Fruit fly (Drosophila melanogaster): ENCODE data around the gene CG42266.
A peak's percentile ranks its signal among the peaks of the same experiment; 100 is the strongest.

The CG42266 gene

dm6 chr2L:16350742-16351568 is 10.8 kb upstream of the CG42266 start (continued):
- TF ChIP-seq CG30431 (GFP tag; optimal IDR thresholded peaks at IDR 0.05), result peak; percentile 97
- peak; percentile 74 for TF ChIP-seq Dip2 (GFP tag; IDR thresholded peaks at IDR 0.05)
- TF ChIP-seq Meics (GFP tag; optimal IDR thresholded peaks at IDR 0.05), result peak; percentile 99
- peak; percentile 97 for TF ChIP-seq Hmx (GFP tag; optimal IDR thresholded peaks at IDR 0.05)
- TF ChIP-seq Dref (GFP tag; IDR thresholded peaks at IDR 0.05), result peak; percentile 36; the same call in 1 of the 2 replicates
- TF ChIP-seq jing (GFP tag; optimal IDR thresholded peaks at IDR 0.05), result peak; percentile 97
- TF ChIP-seq sr (GFP tag; IDR thresholded peaks at IDR 0.05), result peak; percentile 93
- peak; percentile 89 for TF ChIP-seq CG3163 (GFP tag; optimal IDR thresholded peaks at IDR 0.05)
- peak; percentile 95 for TF ChIP-seq CG8089 (GFP tag; optimal IDR thresholded peaks at IDR 0.05)
- TF ChIP-seq Six4 (GFP tag; optimal IDR thresholded peaks at IDR 0.05), result peak; percentile 98
- TF ChIP-seq crol (GFP tag; IDR thresholded peaks at IDR 0.05), result peak; percentile 87
- peak; percentile 97 for TF ChIP-seq dimm (GFP tag; IDR thresholded peaks at IDR 0.05)
- TF ChIP-seq CG2889 (GFP tag; IDR thresholded peaks at IDR 0.05), result peak; percentile 98
- peak; percentile 68 for TF ChIP-seq bigmax (GFP tag; optimal IDR thresholded peaks at IDR 0.05)
- TF ChIP-seq inv (GFP tag; IDR thresholded peaks at IDR 0.05; ENCODE audit: partially characterized antibody), result no peak
- TF ChIP-seq CG10654 (GFP tag; optimal IDR thresholded peaks at IDR 0.05), result peak; percentile 97
- peak; percentile 98 for TF ChIP-seq CG6683 (GFP tag; optimal IDR thresholded peaks at IDR 0.05)
- TF ChIP-seq pfk (GFP tag; optimal IDR thresholded peaks at IDR 0.05), result peak; percentile 55
- TF ChIP-seq Dfd (GFP tag; optimal IDR thresholded peaks at IDR 0.05), result peak in 1 of 2 experiments; percentile 75
- TF ChIP-seq CG9876 (GFP tag; optimal IDR thresholded peaks at IDR 0.05), result peak; percentile 93
- TF ChIP-seq chif (GFP tag; optimal IDR thresholded peaks at IDR 0.05), result peak; percentile 100
- peak; percentile 98 for TF ChIP-seq CG6175 (GFP tag; IDR thresholded peaks at IDR 0.05)
- peak; percentile 96 for TF ChIP-seq Usf (GFP tag; optimal IDR thresholded peaks at IDR 0.05)
- no peak for TF ChIP-seq Bgb (GFP tag; IDR thresholded peaks at IDR 0.05; ENCODE audit: partially characterized antibody)
- peak; percentile 99 for TF ChIP-seq Spps (tag; optimal IDR thresholded peaks at IDR 0.05)
- TF ChIP-seq CG13894 (tag; optimal IDR thresholded peaks at IDR 0.05), result peak; percentile 99
- TF ChIP-seq Mrtf (GFP tag; IDR thresholded peaks at IDR 0.05), result peak; percentile 99
- peak; percentile 99 for TF ChIP-seq Drgx (GFP tag; IDR thresholded peaks at IDR 0.05)
- TF ChIP-seq CG8924 (tag; optimal IDR thresholded peaks at IDR 0.05), result peak; percentile 99
- TF ChIP-seq CG1233 (GFP tag; optimal IDR thresholded peaks at IDR 0.05), result peak; percentile 99
- TF ChIP-seq dm (GFP tag; optimal IDR thresholded peaks at IDR 0.05), result peak; percentile 96
- TF ChIP-seq CG10321 (GFP tag; IDR thresholded peaks at IDR 0.05), result peak; percentile 88
- TF ChIP-seq CG12659 (GFP tag; optimal IDR thresholded peaks at IDR 0.05), result peak; percentile 100
- TF ChIP-seq ttk (GFP tag; IDR thresholded peaks at IDR 0.05), result peak; percentile 98
- TF ChIP-seq CG31224 (GFP tag; IDR thresholded peaks at IDR 0.05), result peak; percentile 96
- peak; percentile 99 for TF ChIP-seq org-1 (GFP tag; optimal IDR thresholded peaks at IDR 0.05)
- peak; percentile 99 for TF ChIP-seq Hsf (GFP tag; optimal IDR thresholded peaks at IDR 0.05)
- TF ChIP-seq Oli (tag; optimal IDR thresholded peaks at IDR 0.05), result peak; percentile 99
- TF ChIP-seq lilli (GFP tag; optimal IDR thresholded peaks at IDR 0.05), result peak; percentile 99
- TF ChIP-seq knrl (GFP tag; IDR thresholded peaks at IDR 0.05; ENCODE audit: partially characterized antibody), result no peak
- TF ChIP-seq CG7271 (tag; optimal IDR thresholded peaks at IDR 0.05), result peak; percentile 94
- TF ChIP-seq CG3726 (GFP tag; IDR thresholded peaks at IDR 0.05), result peak; percentile 98
- TF ChIP-seq disco-r (GFP tag; optimal IDR thresholded peaks at IDR 0.05), result peak; percentile 97
- TF ChIP-seq Myb (GFP tag; optimal IDR thresholded peaks at IDR 0.05), result peak; percentile 90
- peak in 1 of 2 experiments; percentile 96 for TF ChIP-seq Hr78 (GFP tag; optimal IDR thresholded peaks at IDR 0.05)
- TF ChIP-seq CG30403 (GFP tag; optimal IDR thresholded peaks at IDR 0.05), result peak; percentile 99
- peak; percentile 99 for TF ChIP-seq tap (tag; optimal IDR thresholded peaks at IDR 0.05)
- TF ChIP-seq CG15269 (tag; optimal IDR thresholded peaks at IDR 0.05), result peak; percentile 99
- TF ChIP-seq rib (GFP tag; IDR thresholded peaks at IDR 0.05), result peak; percentile 99

Data from whole organism, embryonic.